Fruit fly (Drosophila melanogaster): ENCODE results near the gene CG42764.

- TF ChIP-seq h (optimal IDR thresholded peaks at IDR 0.05) (no peak), Sin3A (optimal IDR thresholded peaks at IDR 0.05) (no peak), ttk (optimal IDR thresholded peaks at IDR 0.05) (no peak), psq (optimal IDR thresholded peaks at IDR 0.05) (no peak)
Measured at dm6 chr3L:20494780-20495591, 29.1 kb upstream of the CG42764 start, which contains the start of gene ZnT77C.

Data from Kc167 (cell line).